Worm (Caenorhabditis elegans): Measurements from ENCODE around the gene R05G6.4.

DNA sequence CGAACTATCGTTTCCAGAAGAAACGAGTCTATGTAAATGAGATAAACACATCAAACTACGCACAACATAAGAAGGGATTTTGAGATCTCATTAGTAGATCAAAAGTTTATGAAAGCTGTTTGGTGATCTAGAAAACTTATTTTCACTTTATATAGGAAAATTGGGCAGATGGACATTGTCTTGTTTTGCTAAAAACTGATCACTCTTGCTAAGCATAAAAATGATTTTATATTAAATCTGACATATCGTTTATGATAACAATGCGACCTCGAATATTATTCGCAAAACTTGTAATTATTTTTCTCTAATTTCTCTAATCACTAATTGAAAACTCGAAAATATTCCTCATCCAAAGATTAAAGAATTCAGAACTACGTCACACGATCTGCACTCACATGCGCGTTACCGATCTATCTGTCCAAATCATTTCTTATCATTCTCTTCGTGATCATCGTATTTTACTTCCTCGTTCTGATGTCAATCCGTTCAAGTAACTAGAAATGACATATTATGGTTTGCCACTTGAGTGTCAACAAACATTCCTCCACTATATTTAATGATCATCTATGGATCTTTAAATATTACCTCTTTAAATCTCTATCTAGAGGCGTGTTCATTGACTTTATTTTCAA, 43.1 kb upstream of the R05G6.4 start, which contains the start of gene F55G1.7:
- TF ChIP-seq F13C5.2 (tag; optimal IDR thresholded peaks at IDR 0.05) (no peak), hmg-4 (GFP tag; optimal IDR thresholded peaks at IDR 0.05) (no peak), ama-1 (optimal IDR thresholded peaks at IDR 0.05) (no peak), aly-1 (tag; optimal IDR thresholded peaks at IDR 0.05) (no peak), scrt-1 (GFP tag; IDR thresholded peaks at IDR 0.05) (no peak), flt-1 (GFP tag; IDR thresholded peaks at IDR 0.05) (no peak), sea-1 (GFP tag; conservative IDR thresholded peaks at IDR 0.05) (no peak), hmbx-1 (tag; optimal IDR thresholded peaks at IDR 0.05) (no peak)
